Fruit fly (Drosophila melanogaster) whole organism, pupa: ENCODE measurements around the gene Pph13.

ENCODE experiments used
- CG12605 ChIP-seq: fragments of 200-800 bp; sonication (Bioruptor generic); IDR thresholded peaks from 2 replicates; pipeline ENCODE4 v1.3.6; 2022; ENCODE audit warnings: missing biosample characterization, missing genetic modification characterization
- CG14655 ChIP-seq: fragments of 200-800 bp; sonication (Bioruptor generic); optimal IDR thresholded peaks from 3 replicates; lab custom pipeline; 2017; ENCODE audit warnings: mild to moderate bottlenecking, missing biosample characterization, missing genetic modification reagents, missing genetic modification characterization
- CG17806 ChIP-seq: fragments of 200-800 bp; sonication (Bioruptor generic); optimal IDR thresholded peaks from 2 replicates; lab custom pipeline; 2018; ENCODE audit warnings: missing biosample characterization, mild to moderate bottlenecking, missing genetic modification characterization, moderate library complexity
- CG32121 ChIP-seq: fragments of 200-800 bp; sonication (Bioruptor generic); IDR thresholded peaks from 2 replicates; pipeline ENCODE4 v1.3.6; 2022; ENCODE audit warnings: missing biosample characterization, missing genetic modification characterization
- CG34367 ChIP-seq: fragments of 200-800 bp; sonication (Bioruptor generic); optimal IDR thresholded peaks from 2 replicates; lab custom pipeline; 2018; ENCODE audit warnings: missing biosample characterization, mild to moderate bottlenecking, missing genetic modification characterization
- CG8301 ChIP-seq: fragments of 200-800 bp; sonication (Bioruptor generic); optimal IDR thresholded peaks from 2 replicates; lab custom pipeline; 2018; ENCODE audit warnings: missing biosample characterization, mild to moderate bottlenecking, missing genetic modification characterization
- EcR ChIP-seq: fragments of 200-800 bp; sonication (Bioruptor generic); optimal IDR thresholded peaks from 3 replicates; lab custom pipeline; 2019; ENCODE audit warnings: missing biosample characterization, missing genetic modification characterization, mild to moderate bottlenecking, moderate library complexity, missing genetic modification reagents
- Pif1A ChIP-seq: fragments of 200-800 bp; sonication (Bioruptor generic); optimal IDR thresholded peaks from 3 replicates; lab custom pipeline; 2016; ENCODE audit warnings: missing biosample characterization, missing genetic modification characterization
- Snoo ChIP-seq: fragments of 200-800 bp; sonication (Bioruptor generic); optimal IDR thresholded peaks from 3 replicates; lab custom pipeline; 2017; ENCODE audit warnings: missing biosample characterization, mild to moderate bottlenecking, missing genetic modification characterization, inconsistent platforms

- no peak for TF ChIP-seq CG14655
- TF ChIP-seq CG34367: no peak
- no peak for TF ChIP-seq CG32121 (GFP tag; lab: Robert Waterston, UW)
- no peak for TF ChIP-seq Pif1A (GFP tag; lab: Kevin White, UChicago)
- no peak for TF ChIP-seq CG17806 (tag; lab: Kevin White, UChicago)
- TF ChIP-seq CG8301: no peak
- no peak for TF ChIP-seq EcR (GFP tag; lab: Kevin White, UChicago)
- no peak for TF ChIP-seq Snoo (tag; lab: Kevin White, UChicago)
- TF ChIP-seq CG12605 (GFP tag; lab: Robert Waterston, UW): no peak
These were observed 14.2 kb downstream of the Pph13 start for dm6 chr2L:591511-591910.
